Worm (Caenorhabditis elegans): ENCODE data around the gene W09H1.1.

DNA sequence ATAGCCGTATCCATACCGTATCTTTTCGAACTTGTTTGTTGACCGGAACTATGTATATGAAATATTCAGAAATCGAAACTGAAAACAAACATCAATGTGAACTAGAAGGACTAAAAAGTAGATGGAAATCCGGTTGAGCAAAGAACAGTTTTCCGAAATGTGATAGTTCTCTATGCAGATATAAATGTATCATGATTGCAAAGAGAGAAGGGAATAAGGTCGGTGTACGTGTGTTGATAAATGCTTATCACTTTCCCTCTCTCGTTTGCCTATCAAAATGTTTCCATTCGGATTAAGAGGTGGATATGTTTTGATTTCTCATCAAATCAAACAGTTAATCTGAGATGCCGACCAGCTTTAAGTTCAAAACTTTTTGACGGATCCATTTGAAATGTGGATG is 33.1 kb downstream of the W09H1.1 start:
- no peak for TF ChIP-seq tbx-11 (GFP tag; IDR thresholded peaks at IDR 0.05)
- no peak for TF ChIP-seq hnd-1 (tag; optimal IDR thresholded peaks at IDR 0.05)
- no peak for TF ChIP-seq ama-1 (optimal IDR thresholded peaks at IDR 0.05)
- TF ChIP-seq scrt-1 (GFP tag; IDR thresholded peaks at IDR 0.05) = no peak
- no peak for TF ChIP-seq tra-4 (tag; optimal IDR thresholded peaks at IDR 0.05)
- no peak for TF ChIP-seq flt-1 (GFP tag; IDR thresholded peaks at IDR 0.05)
- no peak for TF ChIP-seq hmg-4 (GFP tag; optimal IDR thresholded peaks at IDR 0.05)
- TF ChIP-seq sea-1 (GFP tag; conservative IDR thresholded peaks at IDR 0.05) = no peak

All from whole organism, early embryonic.